Fruit fly (Drosophila melanogaster) whole organism, prepupa: ENCODE results near the gene Cyp4g15.

Experiments
- CG11294 ChIP-seq: fragments of 200-800 bp; sonication (Bioruptor generic); IDR thresholded peaks from 2 replicates; pipeline ENCODE4 v1.3.6; 2022; ENCODE audit warnings: missing biosample characterization, missing genetic modification characterization
- CG11762 ChIP-seq: fragments of 200-800 bp; sonication (Bioruptor generic); optimal IDR thresholded peaks from 3 replicates; lab custom pipeline; 2016; ENCODE audit warnings: missing biosample characterization, missing genetic modification characterization; ENCODE audit not compliant: insufficient read depth
- CG11902 ChIP-seq: fragments of 200-800 bp; sonication (Bioruptor generic); optimal IDR thresholded peaks from 3 replicates; lab custom pipeline; 2016; ENCODE audit warnings: missing biosample characterization, missing genetic modification characterization
- CG15336 ChIP-seq: fragments of 200-800 bp; sonication (Bioruptor generic); IDR thresholded peaks from 2 replicates; pipeline ENCODE4 v1.3.6; 2022; ENCODE audit warnings: missing biosample characterization, missing genetic modification characterization
- CG16779 ChIP-seq: fragments of 200-800 bp; sonication (Bioruptor generic); optimal IDR thresholded peaks from 3 replicates; lab custom pipeline; 2017; ENCODE audit warnings: missing biosample characterization, mild to moderate bottlenecking, missing genetic modification characterization
- CG6792 ChIP-seq: fragments of 200-800 bp; sonication (Bioruptor generic); optimal IDR thresholded peaks from 3 replicates; lab custom pipeline; 2016; ENCODE audit warnings: missing biosample characterization, missing genetic modification characterization
- CG6854 ChIP-seq: fragments of 200-800 bp; sonication (Bioruptor generic); optimal IDR thresholded peaks from 2 replicates; lab custom pipeline; 2017; ENCODE audit warnings: missing biosample characterization, mild to moderate bottlenecking, missing genetic modification characterization
- CG7368 ChIP-seq: fragments of 200-800 bp; sonication (Bioruptor generic); optimal IDR thresholded peaks from 3 replicates; lab custom pipeline; 2016; ENCODE audit warnings: missing biosample characterization, missing genetic modification characterization
- CG8319 ChIP-seq: fragments of 200-800 bp; sonication (Bioruptor generic); optimal IDR thresholded peaks from 3 replicates; lab custom pipeline; 2016; ENCODE audit warnings: missing biosample characterization, missing genetic modification characterization
- CG8632 ChIP-seq: fragments of 200-800 bp; sonication (Bioruptor generic); optimal IDR thresholded peaks from 3 replicates; lab custom pipeline; 2016; ENCODE audit warnings: missing biosample characterization, missing genetic modification characterization
- Eip75B ChIP-seq: fragments of 200-800 bp; sonication (Bioruptor generic); optimal IDR thresholded peaks from 3 replicates; lab custom pipeline; 2016; ENCODE audit warnings: missing biosample characterization, missing genetic modification characterization
- Eip78C ChIP-seq: fragments of 200-800 bp; sonication (Bioruptor generic); peaks from one replicate; lab custom pipeline; 2016; ENCODE audit warnings: missing biosample characterization, missing genetic modification characterization
- Eip93F ChIP-seq: fragments of 200-800 bp; sonication (Bioruptor generic); optimal IDR thresholded peaks from 2 replicates; lab custom pipeline; 2016; ENCODE audit warnings: missing biosample characterization, mild to moderate bottlenecking, missing genetic modification characterization
- Ets96B ChIP-seq: fragments of 200-800 bp; optimal IDR thresholded peaks from 2 replicates; lab custom pipeline; 2019; ENCODE audit warnings: missing biosample characterization, mild to moderate bottlenecking, missing genetic modification characterization, moderate library complexity
- Gug ChIP-seq: fragments of 200-800 bp; sonication (Bioruptor generic); IDR thresholded peaks from 2 replicates; pipeline ENCODE4 v1.3.6; 2022; ENCODE audit warnings: missing biosample characterization, missing genetic modification characterization
- Hr39 ChIP-seq: fragments of 200-800 bp; sonication (Bioruptor generic); optimal IDR thresholded peaks from 2 replicates; lab custom pipeline; 2016; ENCODE audit warnings: missing biosample characterization, missing genetic modification characterization
- Hr4 ChIP-seq: fragments of 200-800 bp; sonication (Bioruptor generic); optimal IDR thresholded peaks from 3 replicates; lab custom pipeline; 2016; ENCODE audit warnings: missing biosample characterization, missing genetic modification characterization
- Lpt ChIP-seq: fragments of 200-800 bp; sonication (Bioruptor generic); optimal IDR thresholded peaks from 3 replicates; lab custom pipeline; 2016; ENCODE audit warnings: missing biosample characterization, missing genetic modification characterization
- Met ChIP-seq: fragments of 200-800 bp; sonication (Bioruptor generic); optimal IDR thresholded peaks from 3 replicates; lab custom pipeline; 2016; ENCODE audit warnings: missing biosample characterization, missing genetic modification characterization
- Smox ChIP-seq: fragments of 200-800 bp; sonication (Bioruptor generic); optimal IDR thresholded peaks from 3 replicates; lab custom pipeline; 2016; ENCODE audit warnings: missing biosample characterization, missing genetic modification characterization
- Sox102F ChIP-seq: fragments of 200-800 bp; sonication (Bioruptor generic); optimal IDR thresholded peaks from 2 replicates; lab custom pipeline; 2016; ENCODE audit warnings: missing biosample characterization, mild to moderate bottlenecking, missing genetic modification characterization
- Sox14 ChIP-seq: fragments of 200-800 bp; sonication (Bioruptor generic); optimal IDR thresholded peaks from 3 replicates; lab custom pipeline; 2016; ENCODE audit warnings: missing biosample characterization, missing genetic modification characterization
- Sox15 ChIP-seq: fragments of 200-800 bp; sonication (Bioruptor generic); optimal IDR thresholded peaks from 3 replicates; lab custom pipeline; 2016; ENCODE audit warnings: missing biosample characterization, missing genetic modification characterization
- achi ChIP-seq: fragments of 200-800 bp; sonication (Bioruptor generic); optimal IDR thresholded peaks from 3 replicates; lab custom pipeline; 2016; ENCODE audit warnings: missing biosample characterization, missing genetic modification characterization
- acj6 ChIP-seq: fragments of 200-800 bp; sonication (Bioruptor generic); optimal IDR thresholded peaks from 3 replicates; lab custom pipeline; 2016; ENCODE audit warnings: missing biosample characterization, missing genetic modification characterization
- dac ChIP-seq: fragments of 200-800 bp; sonication (Bioruptor generic); optimal IDR thresholded peaks from 2 replicates; lab custom pipeline; 2017; ENCODE audit warnings: missing biosample characterization, mild to moderate bottlenecking, missing genetic modification characterization
- dsx ChIP-seq: fragments of 200-800 bp; optimal IDR thresholded peaks from 3 replicates; lab custom pipeline; 2019; ENCODE audit warnings: missing biosample characterization, mild to moderate bottlenecking, missing genetic modification characterization, moderate library complexity; ENCODE audit not compliant: poor library complexity, severe bottlenecking
- eg ChIP-seq: fragments of 200-800 bp; sonication (Bioruptor generic); IDR thresholded peaks from 3 replicates; pipeline ENCODE4 v1.3.6; 2022; ENCODE audit warnings: missing biosample characterization, missing genetic modification characterization
- esn ChIP-seq: fragments of 200-800 bp; sonication (Bioruptor generic); optimal IDR thresholded peaks from 2 replicates; lab custom pipeline; 2016; ENCODE audit warnings: missing biosample characterization, mild to moderate bottlenecking, missing genetic modification characterization, moderate library complexity
- fd59A ChIP-seq: fragments of 200-800 bp; sonication (Bioruptor generic); optimal IDR thresholded peaks from 2 replicates; lab custom pipeline; 2017; ENCODE audit warnings: missing biosample characterization, mild to moderate bottlenecking, missing genetic modification characterization, missing genetic modification reagents
- fd85E ChIP-seq: fragments of 200-800 bp; sonication (Bioruptor generic); optimal IDR thresholded peaks from 3 replicates; lab custom pipeline; 2016; ENCODE audit warnings: missing biosample characterization, missing genetic modification characterization
- fkh ChIP-seq: fragments of 200-800 bp; sonication (Bioruptor generic); optimal IDR thresholded peaks from 3 replicates; lab custom pipeline; 2017; ENCODE audit warnings: missing biosample characterization, mild to moderate bottlenecking, missing genetic modification characterization, moderate library complexity
- lz ChIP-seq: fragments of 200-800 bp; sonication (Bioruptor generic); optimal IDR thresholded peaks from 3 replicates; lab custom pipeline; 2016; ENCODE audit warnings: missing biosample characterization, missing genetic modification characterization
- net ChIP-seq: fragments of 200-800 bp; sonication (Bioruptor generic); optimal IDR thresholded peaks from 3 replicates; lab custom pipeline; 2016; ENCODE audit warnings: missing biosample characterization, missing genetic modification characterization
- pdm3 ChIP-seq: fragments of 200-800 bp; sonication (Bioruptor generic); optimal IDR thresholded peaks from 3 replicates; lab custom pipeline; 2016; ENCODE audit warnings: missing biosample characterization, missing genetic modification characterization
- ss ChIP-seq, 2 experiments: fragments of 200-800 bp; sonication (Bioruptor generic); optimal IDR thresholded peaks; 2 replicates in 1 of 2; 3 replicates in 1 of 2; lab custom pipeline; 2017 to 2018; ENCODE audit warnings: mild to moderate bottlenecking in 2 of 2, missing biosample characterization in 2 of 2, missing genetic modification characterization in 2 of 2, moderate library complexity in 1 of 2
- svp ChIP-seq: fragments of 200-800 bp; sonication (Bioruptor generic); peaks from one replicate; lab custom pipeline; 2016; ENCODE audit warnings: missing biosample characterization, missing genetic modification characterization

Cyp4g15 gene

DNA sequence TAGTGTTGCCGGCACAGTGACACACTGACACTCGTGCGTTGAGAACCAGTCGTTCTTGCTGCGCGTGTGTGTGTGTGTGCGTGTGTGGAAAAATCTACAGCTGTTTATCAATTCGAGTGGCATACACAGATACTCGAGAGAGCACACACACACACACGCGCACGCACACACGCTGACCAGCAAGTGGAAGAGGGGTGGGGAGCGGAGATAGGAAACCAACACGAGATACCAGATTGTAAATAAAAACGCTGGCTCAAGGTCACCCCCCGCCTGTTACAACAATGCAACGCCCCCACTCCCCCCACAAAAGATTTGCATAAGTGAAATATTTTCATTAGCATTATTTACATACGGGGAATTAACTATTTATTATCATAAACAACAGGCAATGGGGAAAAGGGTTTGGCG, 49.6 kb upstream of the Cyp4g15 start (continued):
- TF ChIP-seq CG8319 (GFP tag; lab: Kevin White, UChicago), result no peak
- TF ChIP-seq ss (GFP tag; optimal IDR thresholded peaks at IDR 0.05; lab: Kevin White, UChicago), result no peak
- no peak for TF ChIP-seq CG6854 (GFP tag; lab: Kevin White, UChicago)
- no peak for TF ChIP-seq CG7368
- TF ChIP-seq Sox15 (GFP tag; lab: Kevin White, UChicago), result no peak
- TF ChIP-seq CG16779 (tag; lab: Kevin White, UChicago), result no peak
- TF ChIP-seq Eip93F (GFP tag; lab: Kevin White, UChicago), result no peak
- no peak for TF ChIP-seq CG11902
- no peak for TF ChIP-seq CG15336 (GFP tag; lab: Robert Waterston, UW)
- peak; percentile 8 for TF ChIP-seq Eip75B (GFP tag; lab: Kevin White, UChicago)

DNA sequence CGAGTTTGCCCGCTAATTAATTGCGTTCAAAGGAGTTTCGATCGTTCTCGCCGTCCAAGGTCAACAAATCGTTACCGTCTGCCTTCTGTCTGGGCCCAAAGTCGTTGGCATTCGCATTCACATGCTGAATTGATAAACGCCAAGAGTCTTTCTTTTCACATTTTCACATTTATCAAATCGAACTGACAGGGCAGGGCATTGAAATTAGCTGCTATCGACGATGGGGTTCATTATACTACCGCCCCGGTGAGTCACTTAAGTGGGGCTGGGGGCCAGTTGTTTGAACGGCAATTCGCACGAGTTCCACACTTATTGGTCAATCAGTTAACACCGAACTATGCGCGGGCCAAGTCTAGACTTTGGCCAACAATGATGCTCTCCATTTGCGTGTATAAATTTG, 45.9 kb upstream of the Cyp4g15 start:
- TF ChIP-seq fkh (GFP tag; lab: Kevin White, UChicago) (peak; percentile 19), CG6792 (GFP tag; lab: Kevin White, UChicago) (no peak)

DNA sequence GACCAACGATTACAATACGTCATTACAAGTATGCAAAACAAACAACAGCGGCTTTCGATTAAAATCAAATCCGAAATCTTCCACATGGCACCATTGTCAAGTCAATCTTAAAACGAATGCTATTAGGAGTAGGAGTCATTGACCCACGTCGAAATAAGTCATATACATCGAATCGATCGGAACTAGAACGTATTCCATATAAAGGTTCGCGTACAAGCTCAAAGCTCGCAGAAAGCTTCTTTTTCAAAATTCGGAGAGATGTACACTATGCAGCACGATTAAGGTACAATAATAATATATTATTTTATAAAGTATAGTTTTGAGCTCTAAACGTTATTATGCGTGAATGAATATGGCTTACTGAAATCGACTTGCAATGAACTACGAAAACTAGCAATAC, 42.9 kb upstream of the Cyp4g15 start:
- TF ChIP-seq Sox14 (GFP tag; lab: Kevin White, UChicago) (no peak), dac (no peak), Eip93F (GFP tag; lab: Kevin White, UChicago) (peak; percentile 5)

DNA sequence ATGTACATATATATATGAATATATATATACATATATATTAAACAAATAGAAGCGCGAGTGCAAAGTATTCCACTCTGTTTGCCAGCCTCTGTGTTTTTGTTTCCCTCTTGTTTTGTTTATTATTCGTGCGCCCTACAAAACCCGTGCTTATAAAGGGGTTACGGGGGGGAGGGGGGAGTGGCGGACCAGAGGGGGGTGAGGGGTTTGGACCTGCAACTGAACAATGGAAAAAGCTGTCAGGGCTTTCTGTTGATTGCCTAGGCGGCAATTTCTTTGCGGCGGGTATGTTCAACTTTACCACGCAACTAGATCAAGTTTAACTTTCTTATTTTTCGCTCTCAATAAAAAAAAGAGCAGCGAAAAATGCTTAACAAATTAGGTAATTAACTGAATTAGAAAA, 37.6 kb upstream of the Cyp4g15 start:
- TF ChIP-seq Sox15 (GFP tag; lab: Kevin White, UChicago), result no peak
- TF ChIP-seq fd59A (GFP tag; lab: Kevin White, UChicago), result no peak
- TF ChIP-seq fkh (GFP tag; lab: Kevin White, UChicago), result peak; percentile 85

DNA sequence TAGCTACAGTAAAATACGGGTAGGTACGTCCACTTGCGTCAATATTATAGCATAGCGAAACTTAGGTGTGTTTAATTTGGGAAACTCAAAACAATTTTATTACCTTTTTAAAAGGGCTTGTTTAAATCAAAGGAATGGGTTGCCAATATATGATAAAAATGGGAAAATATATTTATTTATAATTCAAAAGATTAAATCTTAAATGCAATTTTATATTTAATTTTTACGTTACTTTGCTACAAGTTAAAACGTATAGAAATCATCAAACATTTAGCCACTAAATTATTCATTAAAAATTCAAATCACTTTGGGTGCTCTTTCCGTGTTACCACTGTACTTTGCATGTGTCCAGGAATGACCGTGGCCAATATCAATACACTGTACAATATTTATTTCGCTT, 35.9 kb upstream of the Cyp4g15 start:
- TF ChIP-seq pdm3 (GFP tag; lab: Kevin White, UChicago) (no peak), net (GFP tag; lab: Kevin White, UChicago) (no peak), Hr39 (GFP tag; lab: Kevin White, UChicago) (no peak), CG11294 (no peak), CG15336 (GFP tag; lab: Robert Waterston, UW) (0 out of 2 replicates have a peak, but pooled peaks have one; percentile 15), Ets96B (tag; lab: Kevin White, UChicago) (no peak), dac (no peak), fd85E (no peak), Eip78C (peak; percentile 71), eg (GFP tag; lab: Robert Waterston, UW) (no peak), lz (GFP tag; lab: Kevin White, UChicago) (no peak), Smox (peak; percentile 9), achi (GFP tag; lab: Kevin White, UChicago) (no peak), CG11762 (GFP tag; lab: Kevin White, UChicago) (no peak), svp (GFP tag; lab: Kevin White, UChicago) (peak; percentile 50), Gug (GFP tag; lab: Robert Waterston, UW) (no peak), Met (peak; percentile 33), Sox15 (GFP tag; lab: Kevin White, UChicago) (no peak), ss (GFP tag; optimal IDR thresholded peaks at IDR 0.05; lab: Kevin White, UChicago) (no peak), acj6 (peak; percentile 5), Lpt (GFP tag; lab: Kevin White, UChicago) (no peak), CG8632 (GFP tag; lab: Kevin White, UChicago) (peak; percentile 44), dsx (GFP tag; lab: Kevin White, UChicago) (no peak), fkh (GFP tag; lab: Kevin White, UChicago) (no peak), esn (GFP tag; lab: Kevin White, UChicago) (peak; percentile 29), Sox102F (GFP tag; lab: Kevin White, UChicago) (no peak), Hr4 (GFP tag; lab: Kevin White, UChicago) (no peak), CG6854 (GFP tag; lab: Kevin White, UChicago) (no peak)
